Worm (Caenorhabditis elegans) whole organism, young adult: Measurements from ENCODE around the gene nhr-32.

ENCODE experiments used
- aptf-3 ChIP-seq: fragments of 200-800 bp; sonication (Bioruptor generic); IDR thresholded peaks from 2 replicates; pipeline ENCODE4 v1.3.6; 2022; ENCODE audit warnings: missing genetic modification characterization, missing compliant biosample characterization
- bed-2 ChIP-seq: fragments of 200-800 bp; sonication (Bioruptor generic); IDR thresholded peaks from 2 replicates; pipeline ENCODE4 v1.3.6; 2022; ENCODE audit warnings: missing genetic modification reagents, missing genetic modification characterization, missing compliant biosample characterization
- cebp-1 ChIP-seq, 2 experiments: fragments of 200-800 bp in 1 of 2; sonication (Bioruptor generic) in 1 of 2; sonication (generic microtip) in 1 of 2; IDR thresholded peaks in 1 of 2; optimal IDR thresholded peaks in 1 of 2; 2 replicates each; pipeline versions ENCODE4 v1.3.6 to Lab custom; 2017 to 2022; ENCODE audit warnings: missing compliant biosample characterization in 2 of 2, missing genetic modification characterization in 2 of 2, mild to moderate bottlenecking in 1 of 2, missing genetic modification reagents in 1 of 2, moderate library complexity in 1 of 2
- ceh-91 ChIP-seq: fragments of 200-800 bp; sonication (Bioruptor generic); IDR thresholded peaks from 2 replicates; pipeline ENCODE4 v1.3.6; 2022; ENCODE audit warnings: missing genetic modification reagents, missing genetic modification characterization, missing compliant biosample characterization
- efl-1 ChIP-seq: fragments of 150-350 bp; optimal IDR thresholded peaks from 2 replicates; lab custom pipeline; 2014; ENCODE audit warnings: missing biosample characterization, missing genetic modification reagents, missing genetic modification characterization
- lin-26 ChIP-seq: fragments of 200-800 bp; sonication (Bioruptor generic); IDR thresholded peaks from 2 replicates; pipeline ENCODE4 v1.3.6; 2022; ENCODE audit warnings: missing genetic modification reagents, missing genetic modification characterization, missing compliant biosample characterization
- lsy-27 ChIP-seq: sonication (generic microtip); optimal IDR thresholded peaks from 2 replicates; lab custom pipeline; 2017; ENCODE audit warnings: missing genetic modification characterization, mild to moderate bottlenecking, missing compliant biosample characterization, antibody characterized with exemption, missing genotype, borderline replicate concordance; ENCODE audit not compliant: insufficient read depth
- sea-2 ChIP-seq: fragments of 200-800 bp; sonication (Bioruptor generic); IDR thresholded peaks from 2 replicates; pipeline ENCODE4 v1.3.6; 2022; ENCODE audit warnings: missing genetic modification characterization, missing compliant biosample characterization
- unc-62 ChIP-seq: fragments of 150-350 bp; optimal IDR thresholded peaks from 2 replicates; lab custom pipeline; 2014; ENCODE audit warnings: missing biosample characterization, missing genetic modification reagents, missing genetic modification characterization

ce11 chrX:13250163-13250562 lies 1.6 kb upstream of the nhr-32 start:
- TF ChIP-seq lin-26 (no peak), efl-1 (no peak), sea-2 (no peak), unc-62 (GFP tag; lab: Kevin White, UChicago) (no peak), bed-2 (no peak), lsy-27 (tag; lab: Kevin White, UChicago) (no peak), aptf-3 (no peak), ceh-91 (GFP tag; lab: Robert Waterston, UW) (no peak), cebp-1 (GFP tag; IDR thresholded peaks at IDR 0.05; lab: Robert Waterston, UW) (0 out of 2 replicates have a peak, but pooled peaks have one; percentile 21), cebp-1 (tag; optimal IDR thresholded peaks at IDR 0.05; lab: Kevin White, UChicago) (peak; percentile 45)
